Worm (Caenorhabditis elegans): Measurements from ENCODE around the gene K11D12.8.

- TF ChIP-seq tbx-11 (GFP tag; IDR thresholded peaks at IDR 0.05) (no peak), hmbx-1 (tag; optimal IDR thresholded peaks at IDR 0.05) (no peak), ama-1 (optimal IDR thresholded peaks at IDR 0.05) (no peak), pes-1 (GFP tag; IDR thresholded peaks at IDR 0.05) (no peak)
Observed at ce11 chrV:5084957-5085465, 44.2 kb upstream of the K11D12.8 start, which contains the start of gene Y58A7A.4.

Measured in whole organism, early embryonic.